Worm (Caenorhabditis elegans): ENCODE data around the gene ttbk-5.

DNA sequence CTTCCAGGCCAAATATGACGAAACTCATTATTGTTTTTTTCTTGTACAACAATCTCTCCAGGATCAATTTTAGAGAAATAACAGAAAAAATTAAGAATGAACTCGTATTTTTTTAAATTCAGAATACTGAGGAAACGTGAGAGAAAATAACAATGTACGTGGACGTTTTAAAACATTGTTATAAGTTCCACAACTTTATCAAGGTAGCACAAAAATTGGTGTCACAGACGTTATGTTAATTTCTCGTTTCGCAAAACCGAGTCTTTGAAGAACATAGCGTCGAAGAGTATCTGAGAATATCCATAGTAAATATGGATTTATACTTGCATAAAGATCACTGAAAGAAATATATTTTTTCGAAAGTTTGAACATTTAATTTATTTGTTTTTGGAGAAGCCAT lies 39.4 kb upstream of the ttbk-5 start, which contains the start of gene T04B2.8:
- TF ChIP-seq nhr-237 (tag; optimal IDR thresholded peaks at IDR 0.05) (no peak), snu-23 (GFP tag; optimal IDR thresholded peaks at IDR 0.05) (no peak), fkh-4 (tag; optimal IDR thresholded peaks at IDR 0.05; ENCODE audit: borderline replicate concordance) (no peak), lsy-2 (tag; optimal IDR thresholded peaks at IDR 0.05) (no peak), nhr-19 (GFP tag; conservative IDR thresholded peaks at IDR 0.05) (no peak), ceh-63 (GFP tag; optimal IDR thresholded peaks at IDR 0.05) (no peak), ceh-82 (tag; optimal IDR thresholded peaks at IDR 0.05) (no peak), ces-1 (GFP tag; optimal IDR thresholded peaks at IDR 0.05) (no peak)
